Worm (Caenorhabditis elegans): ENCODE data around the gene T23F11.4.
A peak's percentile ranks its signal among the peaks of the same experiment; 100 is the strongest.

- no peak for TF ChIP-seq nhr-11 (tag; optimal IDR thresholded peaks at IDR 0.05)
- TF ChIP-seq nfya-1 (tag; optimal IDR thresholded peaks at IDR 0.05), result peak; percentile 70
- TF ChIP-seq F13H6.1 (tag; optimal IDR thresholded peaks at IDR 0.05), result no peak
- no peak for TF ChIP-seq pqm-1 (tag; optimal IDR thresholded peaks at IDR 0.05)
Observed at ce11 chrIII:4693281-4693680, 28.1 kb upstream of the T23F11.4 start, which contains the start of gene nifk-1.

Data from whole organism, late embryonic.